Fruit fly (Drosophila melanogaster) S2 (cell line): ENCODE results near the gene CG4691.
"Not testable (repeated sequence)": the region's sequence is repeated elsewhere in the genome, so short reads cannot be mapped to it uniquely, and the experiment has no call there.

ENCODE experiments used
- CG8478 ChIP-seq: fragments of >200 bp; optimal IDR thresholded peaks from 2 replicates; lab custom pipeline; 2018
- CTCF ChIP-seq, 2 experiments: fragments of >200 bp; optimal IDR thresholded peaks; 2 replicates each; lab custom pipeline; 2018

The CG4691 gene

dm6 chr2L:14760467-14760866, at the start of gene CG4691:
CG4691 (plus strand) TSS chr2L:14760767.
- no peak for TF ChIP-seq CG8478
- no peak for TF ChIP-seq CTCF (optimal IDR thresholded peaks at IDR 0.05; lab: Kevin White, UChicago)

- TF ChIP-seq CTCF (optimal IDR thresholded peaks at IDR 0.05; lab: Kevin White, UChicago) (no peak), CG8478 (no peak)
Observed at dm6 chr2L:14712245-14712644, 48.3 kb upstream of the CG4691 start, which contains the start of gene CG15282. CG15282 (plus strand) TSS chr2L:14712471.

DNA sequence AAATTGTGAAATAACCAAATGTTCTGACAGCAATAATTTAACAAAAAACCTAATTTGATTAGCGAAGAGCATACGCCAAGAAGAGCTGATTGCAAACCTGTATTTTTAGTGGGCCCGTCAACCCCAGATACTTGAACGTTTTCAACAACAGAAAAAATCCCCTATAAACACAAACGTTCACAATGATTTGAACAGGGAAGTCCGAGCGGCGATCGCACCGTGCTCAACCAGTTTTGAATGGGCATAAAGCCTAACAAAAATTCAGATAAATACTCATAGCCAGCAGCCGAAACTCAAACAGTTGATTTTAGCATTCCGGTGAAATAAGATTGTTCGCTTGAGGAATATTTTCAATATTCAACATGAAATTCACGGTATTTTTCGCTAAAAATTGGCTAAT, 47.1 kb upstream of the CG4691 start, which contains the start of gene CG34165:
Gene CG34165 (plus strand): TSS at position 284 of the 400 bp plus-strand sequence.
- TF ChIP-seq CG8478 (no peak), CTCF (optimal IDR thresholded peaks at IDR 0.05; lab: Kevin White, UChicago) (no peak)

DNA sequence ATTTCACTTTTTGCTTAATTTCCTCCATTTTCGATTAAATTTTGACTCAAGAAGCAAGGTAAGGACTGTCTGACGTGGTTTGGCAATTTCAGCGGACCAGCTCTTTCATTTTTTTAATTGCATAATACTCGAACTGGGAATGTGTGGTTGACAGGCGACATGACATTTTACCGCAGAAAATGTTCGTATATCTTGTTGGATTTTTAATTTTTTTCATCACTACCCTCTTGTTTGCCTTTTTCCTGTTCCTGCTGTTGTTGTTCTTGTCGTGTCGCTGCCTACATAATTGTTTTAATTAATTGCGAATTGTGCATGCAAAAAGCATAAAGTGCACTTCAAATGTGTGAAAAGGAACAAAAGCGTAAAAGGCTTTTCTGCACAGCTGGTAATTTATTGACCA, 30.5 kb upstream of the CG4691 start, which contains the start of gene CG42685:
Gene CG42685 (minus strand): TSS at position 101 of the 400 bp plus-strand sequence.
- TF ChIP-seq CG8478: no peak
- no peak for TF ChIP-seq CTCF (optimal IDR thresholded peaks at IDR 0.05; lab: Kevin White, UChicago)

- not testable (repeated sequence) for TF ChIP-seq CG8478; CTCF (optimal IDR thresholded peaks at IDR 0.05; lab: Kevin White, UChicago)
Observed at dm6 chr2L:14735543-14735942, 25.0 kb upstream of the CG4691 start, which contains the start of gene CG31835. CG31835 (plus strand) TSS chr2L:14735843.

DNA sequence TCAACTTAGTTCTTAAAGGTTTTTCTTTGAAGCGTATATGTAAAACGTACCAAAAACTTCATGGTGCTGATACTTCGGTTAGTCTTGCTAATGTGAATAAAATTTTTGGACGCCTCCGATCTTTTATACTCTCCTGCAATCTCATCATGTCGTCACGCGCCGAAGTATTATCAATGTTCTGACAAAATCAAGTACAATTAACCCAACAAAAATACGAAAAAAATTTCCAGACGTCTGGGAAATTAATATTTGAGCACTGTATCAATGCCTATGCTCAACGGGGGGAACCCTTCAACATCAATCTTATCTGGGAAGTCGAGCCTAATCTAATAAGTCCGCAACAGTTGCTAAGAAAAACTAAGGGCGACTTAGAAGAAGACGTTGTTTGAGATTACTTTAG, 22.9 kb upstream of the CG4691 start, which contains the start of gene CG31775:
Gene CG31775 (minus strand): TSS at position 101 of the 400 bp plus-strand sequence.
- TF ChIP-seq CG8478; CTCF (optimal IDR thresholded peaks at IDR 0.05; lab: Kevin White, UChicago): not testable (repeated sequence)

DNA sequence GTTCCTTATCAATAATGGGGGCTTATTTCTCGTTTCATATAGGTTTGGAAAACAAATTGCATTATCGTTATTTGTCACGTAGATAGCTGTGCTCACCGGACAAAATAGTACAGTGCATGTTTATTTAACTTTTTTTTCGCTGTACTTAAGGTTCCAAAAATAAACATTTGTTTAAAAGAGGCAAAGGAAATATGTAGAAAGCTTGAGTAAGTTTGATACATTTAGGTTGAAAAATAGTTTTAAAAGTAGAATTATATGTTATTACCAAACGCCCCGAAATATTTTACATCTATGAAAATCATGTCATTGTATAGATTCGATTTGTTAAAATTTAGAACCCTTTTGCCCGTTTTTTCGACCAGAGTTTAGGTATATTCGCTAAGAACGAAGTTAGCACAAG, 21.0 kb upstream of the CG4691 start, which contains the start of gene CG42585:
Gene CG42585 (plus strand): TSS at position 301 of the 400 bp plus-strand sequence.
- TF ChIP-seq CG8478; CTCF (optimal IDR thresholded peaks at IDR 0.05; lab: Kevin White, UChicago): not testable (repeated sequence)

- not testable (repeated sequence) for TF ChIP-seq CG8478; CTCF (optimal IDR thresholded peaks at IDR 0.05; lab: Kevin White, UChicago)
Observed at dm6 chr2L:14741740-14742139, 18.8 kb upstream of the CG4691 start, which contains the start of gene CG42586. CG42586 (minus strand) TSS chr2L:14741840.

- TF ChIP-seq CTCF (optimal IDR thresholded peaks at IDR 0.05; lab: Kevin White, UChicago); CG8478: not testable (repeated sequence)
Observed at dm6 chr2L:14742893-14743292, 17.7 kb upstream of the CG4691 start, which contains the start of gene CG34166. CG34166 (plus strand) TSS chr2L:14743193.

DNA sequence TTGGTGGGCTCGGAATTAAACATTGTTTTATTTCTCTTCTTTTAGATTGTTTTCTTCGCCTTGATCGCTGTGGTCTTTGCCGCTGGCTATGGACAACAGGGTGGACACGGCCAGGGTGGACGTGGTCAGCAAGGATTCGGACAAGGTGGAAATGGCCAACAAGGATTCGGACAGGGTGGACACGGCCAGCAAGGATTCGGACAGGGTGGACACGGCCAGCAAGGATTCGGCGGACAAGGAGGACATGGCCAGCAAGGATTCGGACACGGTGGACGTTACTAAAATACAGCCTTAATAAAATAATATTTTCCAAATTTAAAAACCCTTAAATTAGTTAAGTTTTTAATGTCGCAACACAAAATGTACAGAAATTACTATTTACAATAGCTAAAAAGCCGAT, 17.2 kb upstream of the CG4691 start:
- no peak for TF ChIP-seq CTCF (optimal IDR thresholded peaks at IDR 0.05; lab: Kevin White, UChicago)

DNA sequence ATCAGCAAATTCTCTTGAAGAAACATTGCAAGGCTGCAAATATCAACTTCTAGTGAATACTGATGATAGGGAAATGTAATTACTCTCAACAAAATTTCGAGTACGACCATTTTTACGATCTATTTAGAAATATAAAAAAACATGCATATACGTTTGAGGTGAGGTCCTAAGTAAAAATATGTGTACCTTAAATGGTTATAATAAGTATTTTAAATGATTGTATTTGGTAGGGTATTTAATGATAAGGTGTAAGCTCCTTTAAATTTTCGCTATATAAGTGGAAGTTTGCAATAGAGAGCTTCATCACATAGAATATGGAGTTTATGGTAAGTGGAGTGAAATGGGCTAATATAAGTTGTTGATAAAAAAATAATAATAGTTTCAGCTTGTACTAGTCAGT, 16.4 kb upstream of the CG4691 start, which contains the start of gene CG42681:
Gene CG42681 (plus strand): TSS at position 301 of the 400 bp plus-strand sequence.
- TF ChIP-seq CTCF (optimal IDR thresholded peaks at IDR 0.05; lab: Kevin White, UChicago) (no peak), CG8478 (no peak)

DNA sequence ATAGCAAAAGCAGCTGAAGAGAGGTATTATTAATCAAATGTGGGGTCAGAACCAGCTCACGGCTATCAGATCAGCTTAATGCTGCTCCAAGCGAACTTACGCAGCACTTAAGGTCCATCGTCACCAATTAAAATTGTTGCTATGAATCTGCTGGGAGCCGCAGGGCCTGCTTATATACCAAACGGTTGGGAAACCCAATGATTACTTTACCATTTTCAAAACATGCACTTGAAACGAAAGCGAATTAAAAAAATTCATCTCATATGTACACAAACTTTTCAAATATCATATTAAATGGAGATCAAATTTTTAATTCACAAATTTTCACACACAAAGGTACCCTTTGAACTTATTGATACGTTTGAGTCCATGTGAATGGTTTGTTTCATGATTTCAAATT, 15.5 kb upstream of the CG4691 start, which contains the start of gene CG42587:
Gene CG42587 (minus strand): TSS at position 143 of the 400 bp plus-strand sequence.
- no peak for TF ChIP-seq CG8478
- TF ChIP-seq CTCF (optimal IDR thresholded peaks at IDR 0.05; lab: Kevin White, UChicago): no peak

DNA sequence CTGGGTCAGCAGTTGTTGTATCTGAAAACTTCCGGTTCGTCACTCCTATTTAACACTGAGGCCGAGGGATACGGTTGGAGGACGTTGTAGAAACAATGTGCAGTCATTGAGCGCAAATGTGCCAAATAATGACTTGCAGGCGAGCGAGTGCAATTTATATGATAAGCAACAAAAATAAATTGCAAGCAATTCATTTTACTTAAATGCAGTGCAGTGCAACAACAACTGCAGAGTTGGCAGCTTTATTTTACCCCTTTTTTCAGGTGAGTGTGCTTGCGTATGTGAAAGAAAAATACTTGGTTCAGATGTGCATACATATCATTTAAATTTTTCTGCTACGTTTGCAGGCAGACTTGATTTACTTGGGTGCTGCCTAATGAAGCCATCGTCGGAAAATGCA, 14.5 kb upstream of the CG4691 start:
- TF ChIP-seq CG8478: no peak
- TF ChIP-seq CTCF (optimal IDR thresholded peaks at IDR 0.05; lab: Kevin White, UChicago): no peak

DNA sequence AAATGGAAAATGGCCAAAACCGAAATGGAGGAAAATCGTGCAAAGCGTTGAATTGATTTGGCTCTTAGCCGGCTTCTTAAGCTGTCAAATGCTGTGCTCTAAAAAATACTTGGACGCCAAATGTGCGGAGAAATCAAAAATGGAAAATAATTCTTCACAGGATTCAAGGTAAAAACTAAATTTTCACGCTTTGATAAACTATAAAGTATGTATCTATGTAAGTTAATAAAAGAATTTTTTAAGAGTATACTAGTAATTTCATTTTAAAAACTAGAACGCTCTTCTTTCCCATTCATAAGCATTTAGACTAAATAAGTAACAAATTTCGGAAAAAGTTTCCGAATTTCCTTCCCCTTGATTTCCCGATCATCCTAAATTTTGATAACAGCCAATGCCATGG, 1.9 kb downstream of the CG4691 start, which contains the start of gene CSN1a:
Gene CSN1a (plus strand): TSS at position 301 of the 400 bp plus-strand sequence.
- TF ChIP-seq CG8478 (no peak), CTCF (optimal IDR thresholded peaks at IDR 0.05; lab: Kevin White, UChicago) (no peak)

DNA sequence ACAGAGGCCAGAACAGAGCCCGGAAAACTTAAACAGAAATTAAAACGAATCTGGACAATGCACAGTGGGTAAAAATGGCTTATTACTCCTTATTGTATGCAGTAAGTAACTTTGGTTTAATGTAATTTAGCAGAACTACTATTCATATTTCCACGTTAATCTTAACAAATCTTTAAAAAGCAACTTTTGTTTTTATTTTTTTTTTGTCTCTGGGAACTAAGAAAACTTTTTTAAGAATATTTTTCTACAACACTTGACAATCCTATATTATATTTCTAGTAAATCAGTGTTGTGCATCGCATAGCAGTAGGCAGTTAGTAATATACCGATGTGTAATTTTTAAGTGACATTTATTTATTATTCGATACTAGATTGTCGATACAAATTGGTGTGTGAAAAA, 5.0 kb downstream of the CG4691 start, which contains the start of gene CG4701:
Gene CG4701 (plus strand): TSS at position 301 of the 400 bp plus-strand sequence.
- TF ChIP-seq CTCF (optimal IDR thresholded peaks at IDR 0.05; lab: Kevin White, UChicago) (no peak), CG8478 (no peak)

- no peak for TF ChIP-seq CG8478
- TF ChIP-seq CTCF (optimal IDR thresholded peaks at IDR 0.05; lab: Kevin White, UChicago): no peak
Observed at dm6 chr2L:14774713-14775112, 14.1 kb downstream of the CG4691 start, which contains the start of gene CG4650. CG4650 (minus strand) TSS chr2L:14774981.
